Fruit fly (Drosophila melanogaster) whole organism, larva: ENCODE data around the gene moody.
A peak's percentile ranks its signal among the peaks of the same experiment; 100 is the strongest.

Experiments used
- noc ChIP-seq: fragments of 200-800 bp; sonication (Bioruptor generic); optimal IDR thresholded peaks from 3 replicates; lab custom pipeline; 2019; ENCODE audit warnings: missing biosample characterization, mild to moderate bottlenecking, missing genetic modification characterization, moderate library complexity

Gene moody

dm6 chrX:2037605-2038004 lies 12.3 kb downstream of the moody start:
- TF ChIP-seq noc (tag; lab: Kevin White, UChicago), result no peak

- peak; percentile 8 for TF ChIP-seq noc (tag; lab: Kevin White, UChicago)
Observed at dm6 chrX:2036800-2037488, 13.0 kb downstream of the moody start.

dm6 chrX:2036383-2036782 lies 13.5 kb downstream of the moody start:
- TF ChIP-seq noc (tag; lab: Kevin White, UChicago), result no peak

dm6 chrX:2032821-2033436 lies 17.0 kb downstream of the moody start:
- TF ChIP-seq noc (tag; lab: Kevin White, UChicago), result no peak

- no peak for TF ChIP-seq noc (tag; lab: Kevin White, UChicago)
Observed at dm6 chrX:2032160-2032801, 17.6 kb downstream of the moody start.

dm6 chrX:2031308-2031707 lies 18.6 kb downstream of the moody start:
- no peak for TF ChIP-seq noc (tag; lab: Kevin White, UChicago)

- no peak for TF ChIP-seq noc (tag; lab: Kevin White, UChicago)
Observed at dm6 chrX:2024819-2025218, 25.1 kb downstream of the moody start.

dm6 chrX:2013365-2013764 lies 36.6 kb downstream of the moody start:
- no peak for TF ChIP-seq noc (tag; lab: Kevin White, UChicago)

- TF ChIP-seq noc (tag; lab: Kevin White, UChicago), result peak; percentile 80
Observed at dm6 chrX:2012837-2013236, 37.1 kb downstream of the moody start.

- no peak for TF ChIP-seq noc (tag; lab: Kevin White, UChicago)
Observed at dm6 chrX:2012121-2012452, 37.8 kb downstream of the moody start.

- no peak for TF ChIP-seq noc (tag; lab: Kevin White, UChicago)
Observed at dm6 chrX:2011288-2012120, 38.4 kb downstream of the moody start.

dm6 chrX:2010010-2010873 lies 39.7 kb downstream of the moody start, which contains the start of gene east:
east (plus strand) TSS chrX:2010860.
- TF ChIP-seq noc (tag; lab: Kevin White, UChicago), result no peak

- peak; percentile 46 for TF ChIP-seq noc (tag; lab: Kevin White, UChicago)
Observed at dm6 chrX:2009453-2010009, 40.4 kb downstream of the moody start.

dm6 chrX:2008953-2009452 lies 40.9 kb downstream of the moody start, which contains the start of gene PIG-K:
PIG-K (minus strand) TSS chrX:2009364.
- no peak for TF ChIP-seq noc (tag; lab: Kevin White, UChicago)
